Worm (Caenorhabditis elegans): ENCODE measurements around the gene rpl-11.1.

- no peak for TF ChIP-seq med-1 (GFP tag; optimal IDR thresholded peaks at IDR 0.05; ENCODE audit: insufficient read depth)
- no peak for TF ChIP-seq flt-1 (GFP tag; IDR thresholded peaks at IDR 0.05)
- no peak for TF ChIP-seq ref-1 (GFP tag; conservative IDR thresholded peaks at IDR 0.05)
- TF ChIP-seq ztf-23 (GFP tag; IDR thresholded peaks at IDR 0.05): no peak
Measured at ce11 chrV:3581034-3581433, 4.8 kb downstream of the rpl-11.1 start.
